Worm (Caenorhabditis elegans): ENCODE measurements around the gene vab-1.

ce11 chrII:4565205-4565604 lies 6.6 kb upstream of the vab-1 start:
- TF ChIP-seq him-1 (tag; optimal IDR thresholded peaks at IDR 0.05) = no peak
- no peak for TF ChIP-seq W03F9.2 (tag; optimal IDR thresholded peaks at IDR 0.05)

All from whole organism, L4/young adult.